Fruit fly (Drosophila melanogaster): ENCODE data around the gene CG2260.

CG2260 gene

dm6 chrX:8125224-8125649, 4.3 kb upstream of the CG2260 start (continued):
- TF ChIP-seq CG10274 (GFP tag; optimal IDR thresholded peaks at IDR 0.05): no peak
- peak; percentile 6; the same call in 1 of the 2 replicates for TF ChIP-seq CG4730 (GFP tag; IDR thresholded peaks at IDR 0.05)
- TF ChIP-seq gce (GFP tag; IDR thresholded peaks at IDR 0.05): no peak
- no peak for TF ChIP-seq CG8765 (GFP tag; IDR thresholded peaks at IDR 0.05)

- TF ChIP-seq Mad (GFP tag; optimal IDR thresholded peaks at IDR 0.05) (no peak), CG17186 (GFP tag; optimal IDR thresholded peaks at IDR 0.05) (no peak), trh (GFP tag; optimal IDR thresholded peaks at IDR 0.05) (no peak), Sox102F (GFP tag; optimal IDR thresholded peaks at IDR 0.05) (peak; percentile 16), gt (GFP tag; IDR thresholded peaks at IDR 0.05) (no peak), CG4820 (GFP tag; optimal IDR thresholded peaks at IDR 0.05) (peak; percentile 10), ATbp (GFP tag; optimal IDR thresholded peaks at IDR 0.05) (peak; percentile 11), CG15269 (tag; optimal IDR thresholded peaks at IDR 0.05) (no peak), CG11504 (tag; optimal IDR thresholded peaks at IDR 0.05) (peak; percentile 10), CoRest (tag; optimal IDR thresholded peaks at IDR 0.05) (peak; percentile 6), Bgb (GFP tag; IDR thresholded peaks at IDR 0.05; ENCODE audit: partially characterized antibody) (no peak), CG9727 (GFP tag; optimal IDR thresholded peaks at IDR 0.05) (peak; percentile 40), cato (GFP tag; optimal IDR thresholded peaks at IDR 0.05; ENCODE audit: borderline replicate concordance) (no peak), Hmr (GFP tag; optimal IDR thresholded peaks at IDR 0.05) (no peak), bab2 (GFP tag; optimal IDR thresholded peaks at IDR 0.05) (no peak), CG3726 (GFP tag; IDR thresholded peaks at IDR 0.05) (no peak), CG1529 (GFP tag; optimal IDR thresholded peaks at IDR 0.05) (peak; percentile 14), Lim3 (GFP tag; IDR thresholded peaks at IDR 0.05) (no peak), Atf3 (GFP tag; optimal IDR thresholded peaks at IDR 0.05) (no peak), CG6683 (GFP tag; optimal IDR thresholded peaks at IDR 0.05) (no peak), zfh2 (GFP tag; optimal IDR thresholded peaks at IDR 0.05) (no peak), NC2β (GFP tag; optimal IDR thresholded peaks at IDR 0.05) (no peak), unc-4 (GFP tag; IDR thresholded peaks at IDR 0.05; ENCODE audit: partially characterized antibody) (no peak), CG10979 (tag; optimal IDR thresholded peaks at IDR 0.05) (peak; percentile 54), stwl (tag; optimal IDR thresholded peaks at IDR 0.05) (no peak), CG11456 (GFP tag; IDR thresholded peaks at IDR 0.05) (no peak), CG8478 (optimal IDR thresholded peaks at IDR 0.05) (no peak), Sry-δ (GFP tag; optimal IDR thresholded peaks at IDR 0.05) (no peak), CG17568 (GFP tag; optimal IDR thresholded peaks at IDR 0.05) (no peak), kah (GFP tag; optimal IDR thresholded peaks at IDR 0.05) (no peak), fd3F (GFP tag; optimal IDR thresholded peaks at IDR 0.05) (no peak), Sox100B (GFP tag; optimal IDR thresholded peaks at IDR 0.05) (peak; percentile 18), CG17361 (GFP tag; IDR thresholded peaks at IDR 0.05) (0 out of 3 replicates have a peak, but pooled peaks have one; percentile 29), CG15073 (GFP tag; optimal IDR thresholded peaks at IDR 0.05) (no peak), phol (tag; optimal IDR thresholded peaks at IDR 0.05) (peak; percentile 53), CG30403 (GFP tag; optimal IDR thresholded peaks at IDR 0.05) (peak; percentile 15), twi (tag; optimal IDR thresholded peaks at IDR 0.05) (no peak), CG13894 (tag; optimal IDR thresholded peaks at IDR 0.05) (no peak), ac (GFP tag; optimal IDR thresholded peaks at IDR 0.05) (no peak), CG2116 (GFP tag; optimal IDR thresholded peaks at IDR 0.05) (peak; percentile 12), her (GFP tag; optimal IDR thresholded peaks at IDR 0.05) (no peak), CG3065 (GFP tag; optimal IDR thresholded peaks at IDR 0.05) (no peak), ERR (GFP tag; optimal IDR thresholded peaks at IDR 0.05) (no peak), CG3281 (GFP tag; optimal IDR thresholded peaks at IDR 0.05) (no peak), Xrp1 (GFP tag; IDR thresholded peaks at IDR 0.05) (peak; percentile 17; the same call in 1 of the 2 replicates), crc (GFP tag; optimal IDR thresholded peaks at IDR 0.05) (no peak)
These were observed 1.9 kb upstream of the CG2260 start for dm6 chrX:8122834-8123233.

Data from whole organism, embryonic.